Worm (Caenorhabditis elegans) whole organism, L1 larva: ENCODE results near the gene gcn-2.
A peak's percentile ranks its signal among the peaks of the same experiment; 100 is the strongest.

Experiments used
- C04F5.9 ChIP-seq: sonication (generic microtip); optimal IDR thresholded peaks from 2 replicates; lab custom pipeline; 2016; ENCODE audit warnings: missing genetic modification characterization, missing compliant biosample characterization
- C16A3.4 ChIP-seq: fragments of 150-350 bp; optimal IDR thresholded peaks from 2 replicates; lab custom pipeline; 2014; ENCODE audit warnings: missing biosample characterization, missing genetic modification characterization
- F16B12.6 ChIP-seq: fragments of 150-350 bp; optimal IDR thresholded peaks from 2 replicates; lab custom pipeline; 2014; ENCODE audit warnings: missing biosample characterization, missing genetic modification characterization
- blmp-1 ChIP-seq: fragments of 150-350 bp; optimal IDR thresholded peaks from 2 replicates; lab custom pipeline; 2014; ENCODE audit warnings: missing biosample characterization, missing genetic modification characterization
- ceh-63 ChIP-seq: fragments of 200-800 bp; sonication (Bioruptor generic); optimal IDR thresholded peaks from 2 replicates; lab custom pipeline; 2018; ENCODE audit warnings: mild to moderate bottlenecking, missing genetic modification characterization, missing compliant biosample characterization
- ceh-8 ChIP-seq: fragments of 200-800 bp; sonication (Bioruptor generic); optimal IDR thresholded peaks from 2 replicates; lab custom pipeline; 2018; ENCODE audit warnings: mild to moderate bottlenecking, missing genetic modification characterization, moderate library complexity, missing compliant biosample characterization
- ceh-82 ChIP-seq, 3 experiments: fragments of 150-350 bp in 1 of 3; sonication (generic microtip) in 2 of 3; optimal IDR thresholded peaks; 2 replicates each; lab custom pipeline; 2014 to 2017; ENCODE audit warnings: missing biosample characterization in 3 of 3, missing genetic modification characterization in 3 of 3
- ceh-90 ChIP-seq: sonication (generic microtip); optimal IDR thresholded peaks from 2 replicates; lab custom pipeline; 2016; ENCODE audit warnings: missing genetic modification characterization, missing compliant biosample characterization
- dpl-1 ChIP-seq, 3 experiments: fragments of 150-350 bp in 2 of 3; sonication (generic microtip) in 1 of 3; optimal IDR thresholded peaks; 2 replicates each; lab custom pipeline; 2014 to 2017; ENCODE audit warnings: missing biosample characterization in 3 of 3, missing genetic modification characterization in 3 of 3, missing genetic modification reagents in 3 of 3
- dsc-1 ChIP-seq: sonication (generic microtip); optimal IDR thresholded peaks from 2 replicates; lab custom pipeline; 2016; ENCODE audit warnings: mild to moderate bottlenecking, missing genetic modification characterization, missing compliant biosample characterization
- efl-1 ChIP-seq, 4 experiments: fragments of 150-350 bp; optimal IDR thresholded peaks in 3 of 4; peaks in 1 of 4; 1 replicate in 1 of 4; 2 replicates in 3 of 4; lab custom pipeline; 2014; ENCODE audit warnings: missing biosample characterization in 2 of 4, missing genetic modification characterization in 2 of 4, missing genetic modification reagents in 2 of 4
- egl-13 ChIP-seq: sonication (generic microtip); optimal IDR thresholded peaks from 2 replicates; lab custom pipeline; 2016; ENCODE audit warnings: missing genotype, missing genetic modification reagents, missing genetic modification characterization, missing compliant biosample characterization
- ets-5 ChIP-seq: fragments of 200-800 bp; sonication (Bioruptor generic); IDR thresholded peaks from 2 replicates; pipeline ENCODE4 v1.3.6; 2022; ENCODE audit warnings: missing genetic modification characterization, missing compliant biosample characterization
- fkh-4 ChIP-seq: sonication (generic microtip); optimal IDR thresholded peaks from 2 replicates; lab custom pipeline; 2016; ENCODE audit warnings: missing compliant biosample characterization, missing genetic modification characterization, borderline replicate concordance
- fkh-8 ChIP-seq: sonication (generic microtip); optimal IDR thresholded peaks from 2 replicates; lab custom pipeline; 2016; ENCODE audit warnings: mild to moderate bottlenecking, missing genetic modification characterization, missing compliant biosample characterization
- fos-1 ChIP-seq: fragments of 150-350 bp; optimal IDR thresholded peaks from 2 replicates; lab custom pipeline; 2014; ENCODE audit warnings: missing biosample characterization, missing genetic modification characterization
- grh-1 ChIP-seq: fragments of 200-800 bp; sonication (Bioruptor generic); IDR thresholded peaks from 2 replicates; pipeline ENCODE4 v1.3.6; 2022; ENCODE audit warnings: missing genetic modification reagents, missing genetic modification characterization, missing compliant biosample characterization
- irx-1 ChIP-seq: sonication (generic microtip); optimal IDR thresholded peaks from 2 replicates; lab custom pipeline; 2016; ENCODE audit warnings: missing genetic modification characterization, missing compliant biosample characterization
- jun-1 ChIP-seq: fragments of 150-350 bp; optimal IDR thresholded peaks from 2 replicates; lab custom pipeline; 2014; ENCODE audit warnings: missing biosample characterization, missing genetic modification reagents, missing genetic modification characterization
- lin-13 ChIP-seq: fragments of 150-350 bp; optimal IDR thresholded peaks from 2 replicates; lab custom pipeline; 2014; ENCODE audit warnings: missing biosample characterization, missing genetic modification reagents, missing genetic modification characterization
- lin-14 ChIP-seq: fragments of 200-800 bp; sonication (Bioruptor generic); optimal IDR thresholded peaks from 2 replicates; lab custom pipeline; 2018; ENCODE audit warnings: mild to moderate bottlenecking, missing genetic modification characterization, moderate library complexity, missing compliant biosample characterization
- lin-15B ChIP-seq: fragments of 150-350 bp; sonication (generic microtip); optimal IDR thresholded peaks from 3 replicates; lab custom pipeline; 2014; ENCODE audit warnings: missing biosample characterization, missing genetic modification characterization
- lin-35 ChIP-seq, 2 experiments: fragments of 150-350 bp; optimal IDR thresholded peaks; 2 replicates each; lab custom pipeline; 2014; ENCODE audit warnings: missing biosample characterization in 2 of 2, missing genetic modification characterization in 2 of 2, missing genetic modification reagents in 2 of 2
- lin-39 ChIP-seq: fragments of 150-350 bp; optimal IDR thresholded peaks from 2 replicates; lab custom pipeline; 2014; ENCODE audit warnings: missing biosample characterization, missing genetic modification reagents, missing genetic modification characterization
- lir-3 ChIP-seq: sonication (generic microtip); optimal IDR thresholded peaks from 2 replicates; lab custom pipeline; 2016; ENCODE audit warnings: mild to moderate bottlenecking, missing genetic modification characterization, moderate library complexity, missing compliant biosample characterization; ENCODE audit not compliant: poor library complexity
- lsy-2 ChIP-seq, 2 experiments: fragments of 150-350 bp; optimal IDR thresholded peaks; 2 replicates each; lab custom pipeline; 2014; ENCODE audit warnings: missing biosample characterization in 2 of 2, missing genetic modification characterization in 2 of 2
- mab-9 ChIP-seq: fragments of 200-800 bp; sonication (Bioruptor generic); IDR thresholded peaks from 2 replicates; pipeline ENCODE4 v1.3.6; 2022; ENCODE audit warnings: missing genetic modification reagents, missing genetic modification characterization, missing compliant biosample characterization
- mdl-1 ChIP-seq, 2 experiments: fragments of 150-350 bp; optimal IDR thresholded peaks; 2 replicates each; lab custom pipeline; 2014 to 2017; ENCODE audit warnings: missing biosample characterization in 2 of 2, missing genetic modification characterization in 2 of 2, inconsistent platforms in 1 of 2
- mep-1 ChIP-seq: fragments of 150-350 bp; optimal IDR thresholded peaks from 2 replicates; lab custom pipeline; 2014; ENCODE audit warnings: missing biosample characterization, missing genetic modification characterization
- nhr-11 ChIP-seq: fragments of 150-350 bp; optimal IDR thresholded peaks from 2 replicates; lab custom pipeline; 2014; ENCODE audit warnings: missing biosample characterization, missing genetic modification characterization
- nhr-20 ChIP-seq: sonication (generic microtip); optimal IDR thresholded peaks from 2 replicates; lab custom pipeline; 2016; ENCODE audit warnings: mild to moderate bottlenecking, missing genetic modification characterization, missing compliant biosample characterization
- nhr-237 ChIP-seq: fragments of 150-350 bp; optimal IDR thresholded peaks from 2 replicates; lab custom pipeline; 2014; ENCODE audit warnings: missing biosample characterization, missing genetic modification characterization
- nhr-76 ChIP-seq: sonication (generic microtip); optimal IDR thresholded peaks from 2 replicates; lab custom pipeline; 2017; ENCODE audit warnings: missing biosample characterization, missing genetic modification characterization
- nhr-77 ChIP-seq: fragments of 150-350 bp; optimal IDR thresholded peaks from 2 replicates; lab custom pipeline; 2014; ENCODE audit warnings: missing biosample characterization, missing genetic modification characterization
- pag-3 ChIP-seq: sonication (generic microtip); optimal IDR thresholded peaks from 2 replicates; lab custom pipeline; 2017; ENCODE audit warnings: missing genetic modification characterization, mild to moderate bottlenecking, missing compliant biosample characterization, antibody characterized with exemption, borderline replicate concordance; ENCODE audit not compliant: insufficient read depth
- pqm-1 ChIP-seq: sonication (generic microtip); optimal IDR thresholded peaks from 3 replicates; lab custom pipeline; 2017; ENCODE audit warnings: missing biosample characterization, missing genetic modification characterization
- skn-1 ChIP-seq: fragments of 150-350 bp; optimal IDR thresholded peaks from 2 replicates; lab custom pipeline; 2014; ENCODE audit warnings: missing biosample characterization, missing genetic modification characterization
- snpc-4 ChIP-seq: fragments of 150-350 bp; optimal IDR thresholded peaks from 2 replicates; lab custom pipeline; 2014; ENCODE audit warnings: missing biosample characterization, missing genetic modification characterization
- sox-4 ChIP-seq: sonication (generic microtip); optimal IDR thresholded peaks from 2 replicates; lab custom pipeline; 2016; ENCODE audit warnings: missing genetic modification characterization, missing compliant biosample characterization
- sptf-1 ChIP-seq: fragments of 150-350 bp; optimal IDR thresholded peaks from 2 replicates; lab custom pipeline; 2014; ENCODE audit warnings: missing biosample characterization, missing genetic modification characterization
- unc-130 ChIP-seq: fragments of 150-350 bp; optimal IDR thresholded peaks from 2 replicates; lab custom pipeline; 2017; ENCODE audit warnings: missing biosample characterization, missing genetic modification characterization, inconsistent platforms
- unc-30 ChIP-seq: sonication (generic microtip); optimal IDR thresholded peaks from 2 replicates; lab custom pipeline; 2017; ENCODE audit warnings: missing biosample characterization, missing genetic modification characterization
- unc-86 ChIP-seq: sonication (generic microtip); optimal IDR thresholded peaks from 2 replicates; lab custom pipeline; 2016; ENCODE audit warnings: missing genetic modification characterization, missing compliant biosample characterization
- xbp-1 ChIP-seq: sonication (generic microtip); optimal IDR thresholded peaks from 2 replicates; lab custom pipeline; 2016; ENCODE audit warnings: missing genetic modification characterization, missing compliant biosample characterization
- ztf-11 ChIP-seq, 2 experiments: sonication (generic microtip); optimal IDR thresholded peaks; 2 replicates each; lab custom pipeline; 2016 to 2017; ENCODE audit warnings: missing genetic modification characterization in 2 of 2, missing biosample characterization in 1 of 2, missing compliant biosample characterization in 1 of 2
- ztf-4 ChIP-seq: fragments of 150-350 bp; optimal IDR thresholded peaks from 2 replicates; lab custom pipeline; 2014; ENCODE audit warnings: missing biosample characterization, missing genetic modification characterization

The gcn-2 gene

ce11 chrII:13098175-13098574 is 14.2 kb downstream of the gcn-2 start, which contains the start of gene col-86:
Gene col-86, minus strand, starts transcription at chrII:13098275.
- TF ChIP-seq nhr-11 (tag; lab: Kevin White, UChicago) (no peak), lir-3 (tag; lab: Kevin White, UChicago) (no peak), ztf-11 (tag; optimal IDR thresholded peaks at IDR 0.05; lab: Kevin White, UChicago) (no peak), ceh-90 (no peak), irx-1 (no peak), lin-13 (no peak), nhr-237 (no peak), sptf-1 (tag; lab: Kevin White, UChicago) (no peak), fkh-8 (tag; lab: Kevin White, UChicago) (no peak), ztf-4 (no peak)

- TF ChIP-seq blmp-1 (tag; lab: Kevin White, UChicago): peak; percentile 67
- TF ChIP-seq efl-1 (optimal IDR thresholded peaks at IDR 0.05; lab: Kevin White, UChicago): no peak
- TF ChIP-seq efl-1 (GFP tag; optimal IDR thresholded peaks at IDR 0.05 in 1 of 2; lab: Kevin White, UChicago): peak in 1 of 2 experiments; percentile 63
- no peak for TF ChIP-seq C04F5.9
- TF ChIP-seq, all 84 proteins: peak for 2
Observed at ce11 chrII:13107719-13108118, 23.8 kb downstream of the gcn-2 start, which contains the start of gene pqn-32. Gene pqn-32, plus strand, starts transcription at chrII:13108019.

ce11 chrII:13116710-13117109 is 32.7 kb downstream of the gcn-2 start, which contains the start of gene rict-1:
Gene rict-1, minus strand, starts transcription at chrII:13116810.
- no peak for TF ChIP-seq ztf-4
- no peak for TF ChIP-seq dsc-1 (tag; lab: Kevin White, UChicago)
- no peak for TF ChIP-seq ceh-82 (tag; optimal IDR thresholded peaks at IDR 0.05; lab: Kevin White, UChicago)
- TF ChIP-seq mdl-1 (tag; optimal IDR thresholded peaks at IDR 0.05; lab: Kevin White, UChicago): no peak
- no peak for TF ChIP-seq jun-1 (tag; lab: Kevin White, UChicago)

- TF ChIP-seq lin-39 (tag; lab: Kevin White, UChicago) (peak; percentile 42), lin-14 (GFP tag; lab: Kevin White, UChicago) (no peak), egl-13 (tag; lab: Kevin White, UChicago) (peak; percentile 88), unc-86 (tag; lab: Kevin White, UChicago) (peak; percentile 52), mdl-1 (tag; optimal IDR thresholded peaks at IDR 0.05; lab: Kevin White, UChicago) (no peak), nhr-76 (no peak), lin-15B (tag; lab: Kevin White, UChicago) (peak; percentile 72), mep-1 (tag; lab: Kevin White, UChicago) (peak; percentile 67), lsy-2 (tag; optimal IDR thresholded peaks at IDR 0.05; lab: Kevin White, UChicago) (peak; percentile 62 to 83), sox-4 (tag; lab: Kevin White, UChicago) (peak; percentile 91), ceh-8 (GFP tag; lab: Kevin White, UChicago) (peak; percentile 49), pag-3 (tag; lab: Kevin White, UChicago) (no peak), blmp-1 (tag; lab: Kevin White, UChicago) (no peak), ets-5 (no peak), skn-1 (peak; percentile 55), nhr-77 (tag; lab: Kevin White, UChicago) (no peak), nhr-20 (tag; lab: Kevin White, UChicago) (peak; percentile 77), mab-9 (GFP tag; lab: Robert Waterston, UW) (peak; percentile 81), grh-1 (GFP tag; lab: Robert Waterston, UW) (peak; percentile 72), dpl-1 (GFP tag; optimal IDR thresholded peaks at IDR 0.05; lab: Kevin White, UChicago) (peak; percentile 53 to 72 (median 67)), fos-1 (tag; lab: Kevin White, UChicago) (no peak), xbp-1 (peak; percentile 82), pqm-1 (tag; lab: Kevin White, UChicago) (no peak), nhr-11 (tag; lab: Kevin White, UChicago) (no peak), dsc-1 (tag; lab: Kevin White, UChicago) (peak; percentile 89), F16B12.6 (tag; lab: Kevin White, UChicago) (peak; percentile 54), ceh-63 (GFP tag; lab: Kevin White, UChicago) (no peak), nhr-237 (no peak), unc-130 (tag; lab: Kevin White, UChicago) (peak; percentile 32), snpc-4 (tag; lab: Kevin White, UChicago) (peak; percentile 49), C16A3.4 (tag; lab: Kevin White, UChicago) (peak; percentile 23), fkh-4 (tag; lab: Kevin White, UChicago) (peak; percentile 94), ceh-82 (tag; optimal IDR thresholded peaks at IDR 0.05; lab: Kevin White, UChicago) (peak; percentile 42 to 62 (median 43)), unc-30 (tag; lab: Kevin White, UChicago) (no peak), lir-3 (tag; lab: Kevin White, UChicago) (peak; percentile 94), lin-35 (GFP tag; optimal IDR thresholded peaks at IDR 0.05; lab: Kevin White, UChicago) (peak; percentile 43 to 62)
Observed at ce11 chrII:13117135-13117534, 33.2 kb downstream of the gcn-2 start, which contains the start of gene gfm-1. Gene gfm-1, plus strand, starts transcription at chrII:13117483.
